Comparison of ENCODE assay signal across 1 fruit fly cellular context in the genomic region with DNA sequence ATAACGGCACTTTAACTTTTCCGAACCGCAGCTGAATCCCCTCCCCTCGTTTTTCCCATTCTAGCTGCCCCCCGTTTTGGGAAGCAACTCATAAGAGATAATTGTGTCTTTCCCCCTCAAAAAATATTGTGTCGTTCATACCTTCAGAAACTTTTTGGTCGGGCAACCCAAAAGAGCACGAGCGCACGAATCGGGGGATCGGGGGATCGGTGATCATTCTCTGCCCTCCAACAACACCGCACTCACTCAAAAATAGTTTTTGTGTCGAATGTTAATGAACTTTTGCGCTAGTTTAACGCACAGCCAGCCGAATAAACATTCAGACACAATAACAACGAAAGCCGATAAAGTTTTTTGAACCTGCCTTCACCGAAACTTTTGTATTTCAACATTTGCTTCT.
A peak's percentile ranks its signal among the peaks of the same experiment; 100 is the strongest.
TF ChIP-seq lines count a peak whose summit lies in the region.

No protein-coding gene starts in this region.

TF ChIP-seq in whole organism, embryonic, 481 proteins besides CTCF, POLR2A, EP300 and RAD21 (continued from another document):
- TF ChIP-seq Optix (GFP tag; IDR thresholded peaks at IDR 0.05; lab: Robert Waterston, UW) (no peak), nerfin-2 (GFP tag; IDR thresholded peaks at IDR 0.05; lab: Robert Waterston, UW; ENCODE audit: partially characterized antibody) (0 out of 2 replicates have a peak, but pooled peaks have one; percentile 8), odd (GFP tag; optimal IDR thresholded peaks at IDR 0.05; lab: Kevin White, UChicago) (no peak), CG4404 (GFP tag; IDR thresholded peaks at IDR 0.05; lab: Robert Waterston, UW) (no peak), Doc2 (GFP tag; IDR thresholded peaks at IDR 0.05; lab: Robert Waterston, UW) (no peak), Dp (GFP tag; optimal IDR thresholded peaks at IDR 0.05; lab: Kevin White, UChicago) (no peak), fd102C (GFP tag; optimal IDR thresholded peaks at IDR 0.05; lab: Kevin White, UChicago) (no peak), Trl (optimal IDR thresholded peaks at IDR 0.05; lab: Kevin White, UChicago) (peak in 1 of 2 experiments; percentile 7), Trl (GFP tag; optimal IDR thresholded peaks at IDR 0.05; lab: Kevin White, UChicago) (no peak), CG6654 (GFP tag; optimal IDR thresholded peaks at IDR 0.05; lab: Kevin White, UChicago) (no peak), ato (GFP tag; IDR thresholded peaks at IDR 0.05; lab: Robert Waterston, UW; ENCODE audit: partially characterized antibody) (no peak), tap (tag; optimal IDR thresholded peaks at IDR 0.05; lab: Kevin White, UChicago) (no peak), CkIIα-i1 (GFP tag; IDR thresholded peaks at IDR 0.05; lab: Robert Waterston, UW) (no peak), kni (GFP tag; optimal IDR thresholded peaks at IDR 0.05; lab: Kevin White, UChicago) (peak; percentile 87), CG4730 (GFP tag; IDR thresholded peaks at IDR 0.05; lab: Robert Waterston, UW) (no peak), Hr78 (GFP tag; optimal IDR thresholded peaks at IDR 0.05; lab: Kevin White, UChicago) (peak in 1 of 2 experiments; percentile 77), CG8924 (tag; optimal IDR thresholded peaks at IDR 0.05; lab: Kevin White, UChicago) (peak; percentile 5), CG8388 (GFP tag; optimal IDR thresholded peaks at IDR 0.05; lab: Kevin White, UChicago) (no peak), cwo (GFP tag; optimal IDR thresholded peaks at IDR 0.05; lab: Kevin White, UChicago) (peak; percentile 68), Ets97D (GFP tag; optimal IDR thresholded peaks at IDR 0.05; lab: Kevin White, UChicago) (no peak), CG6765 (GFP tag; optimal IDR thresholded peaks at IDR 0.05; lab: Kevin White, UChicago) (no peak), CG8290 (GFP tag; optimal IDR thresholded peaks at IDR 0.05; lab: Kevin White, UChicago) (no peak), CG8290 (tag; optimal IDR thresholded peaks at IDR 0.05; lab: Kevin White, UChicago) (peak in 1 of 2 experiments; percentile 30), sqz (GFP tag; optimal IDR thresholded peaks at IDR 0.05; lab: Kevin White, UChicago) (peak; percentile 15), Deaf1 (tag; optimal IDR thresholded peaks at IDR 0.05; lab: Kevin White, UChicago) (peak; percentile 84), CG34376 (GFP tag; optimal IDR thresholded peaks at IDR 0.05; lab: Kevin White, UChicago) (peak; percentile 62), CG9817 (tag; optimal IDR thresholded peaks at IDR 0.05; lab: Kevin White, UChicago) (no peak)
